Worm (Caenorhabditis elegans) whole organism, early embryonic: ENCODE data around the gene T05C1.5.

Source experiments
- aly-1 ChIP-seq: sonication (generic microtip); optimal IDR thresholded peaks from 2 replicates; lab custom pipeline; 2016; ENCODE audit warnings: missing genetic modification characterization, missing compliant biosample characterization
- ama-1 ChIP-seq: fragments of 150-350 bp; optimal IDR thresholded peaks from 2 replicates; lab custom pipeline; 2014
- ets-7 ChIP-seq: sonication (generic microtip); optimal IDR thresholded peaks from 2 replicates; lab custom pipeline; 2016; ENCODE audit warnings: missing genotype, missing genetic modification characterization, missing compliant biosample characterization
- flt-1 ChIP-seq: fragments of 200-800 bp; sonication (Bioruptor generic); IDR thresholded peaks from 2 replicates; pipeline ENCODE4 v1.3.6; 2022; ENCODE audit warnings: missing genetic modification characterization, missing compliant biosample characterization
- hmbx-1 ChIP-seq: sonication (generic microtip); optimal IDR thresholded peaks from 2 replicates; lab custom pipeline; 2016; ENCODE audit warnings: mild to moderate bottlenecking, missing genetic modification characterization, missing compliant biosample characterization
- hmg-4 ChIP-seq: fragments of 200-800 bp; sonication (Bioruptor generic); optimal IDR thresholded peaks from 2 replicates; lab custom pipeline; 2018; ENCODE audit warnings: mild to moderate bottlenecking, missing genetic modification characterization, missing compliant biosample characterization
- pes-1 ChIP-seq: fragments of 200-800 bp; sonication (Bioruptor generic); IDR thresholded peaks from 2 replicates; pipeline ENCODE4 v1.3.6; 2022; ENCODE audit warnings: missing genetic modification reagents, missing genetic modification characterization, missing compliant biosample characterization
- tbx-11 ChIP-seq: fragments of 200-800 bp; sonication (Bioruptor generic); IDR thresholded peaks from 2 replicates; pipeline ENCODE4 v1.3.6; 2022; ENCODE audit warnings: missing genetic modification characterization, missing compliant biosample characterization
- tbx-37 ChIP-seq: fragments of 200-800 bp; sonication (Bioruptor generic); conservative IDR thresholded peaks from 2 replicates; pipeline ENCODE4 v1.3.6; 2022; ENCODE audit warnings: missing genetic modification reagents, missing genetic modification characterization, missing compliant biosample characterization
- tra-4 ChIP-seq: sonication (generic microtip); optimal IDR thresholded peaks from 2 replicates; lab custom pipeline; 2017; ENCODE audit warnings: missing genetic modification characterization, missing compliant biosample characterization

DNA sequence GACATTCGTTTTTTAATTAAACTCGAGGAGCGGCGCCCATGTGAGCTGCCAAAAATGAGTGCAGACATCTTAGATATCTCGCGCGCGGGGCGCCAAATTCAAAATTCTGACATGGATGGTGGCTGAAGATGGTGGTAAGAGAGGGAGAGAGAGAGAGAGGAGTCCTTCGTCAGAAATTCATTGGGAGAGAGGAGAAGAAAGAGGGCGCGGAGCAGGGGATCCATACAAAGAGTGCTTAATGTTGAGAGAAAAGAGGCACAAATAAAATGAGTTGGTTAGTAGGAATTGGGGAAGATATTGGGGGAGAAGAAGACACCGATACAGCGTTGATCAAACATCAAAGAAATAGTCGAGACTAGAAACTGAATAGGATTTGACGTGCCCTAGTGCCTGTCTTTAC, 37.2 kb downstream of the T05C1.5 start:
- TF ChIP-seq hmbx-1 (tag; lab: Kevin White, UChicago) (no peak), ama-1 (lab: Kevin White, UChicago) (no peak), aly-1 (tag; lab: Kevin White, UChicago) (no peak), tra-4 (tag; lab: Kevin White, UChicago) (no peak), hmg-4 (GFP tag; lab: Kevin White, UChicago) (no peak), tbx-11 (no peak), flt-1 (GFP tag; lab: Robert Waterston, UW) (no peak), pes-1 (GFP tag; lab: Robert Waterston, UW) (no peak), tbx-37 (GFP tag; lab: Robert Waterston, UW) (no peak), ets-7 (tag; lab: Kevin White, UChicago) (no peak)
